Worm (Caenorhabditis elegans): ENCODE results near the gene F47G9.6.
"Not testable (repeated sequence)": the region's sequence is repeated elsewhere in the genome, so short reads cannot be mapped to it uniquely, and the experiment has no call there.

DNA sequence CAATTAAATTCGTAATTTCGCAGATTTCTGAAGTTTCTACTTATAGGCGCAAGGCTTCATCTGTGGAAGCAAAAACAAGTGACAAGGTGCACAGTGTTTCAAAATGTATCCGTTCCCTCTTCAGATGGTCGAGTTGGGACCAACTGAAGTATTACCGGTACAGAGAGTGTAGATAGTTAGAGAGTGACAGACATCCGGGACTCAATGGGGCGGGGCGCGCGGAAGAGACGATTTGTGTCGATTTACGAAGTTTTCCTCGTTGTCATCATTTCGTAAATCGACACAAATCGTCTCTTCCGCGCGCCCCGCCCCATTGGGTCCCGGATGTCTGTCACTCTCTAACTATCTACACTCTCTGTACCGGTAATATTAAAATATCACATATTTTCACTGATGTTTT is 43.1 kb upstream of the F47G9.6 start, which contains the start of gene C03E10.3:
- TF ChIP-seq nhr-237 (tag; optimal IDR thresholded peaks at IDR 0.05); pqm-1 (tag; optimal IDR thresholded peaks at IDR 0.05); ceh-32 (tag; optimal IDR thresholded peaks at IDR 0.05; ENCODE audit: poor library complexity); unc-62 (GFP tag; optimal IDR thresholded peaks at IDR 0.05 in 1 of 2); unc-62 (tag; optimal IDR thresholded peaks at IDR 0.05); zip-2 (tag; optimal IDR thresholded peaks at IDR 0.05); unc-39 (tag; optimal IDR thresholded peaks at IDR 0.05); lin-29 (GFP tag; IDR thresholded peaks at IDR 0.05); unc-130 (GFP tag; optimal IDR thresholded peaks at IDR 0.05): not testable (repeated sequence)
